Fruit fly (Drosophila melanogaster) whole organism: Measurements from ENCODE around the gene CG31087.

Experiments used
- CG8478 ChIP-seq: fragments of >200 bp; optimal IDR thresholded peaks from 2 replicates; lab custom pipeline; 2018; ENCODE audit warnings: inconsistent platforms
- Dll ChIP-seq: fragments of >200 bp; optimal IDR thresholded peaks from 2 replicates; lab custom pipeline; 2017
- EcR ChIP-seq, 2 experiments: fragments of >200 bp; optimal IDR thresholded peaks; 2 replicates each; lab custom pipeline; 2017; ENCODE audit warnings: missing biosample characterization in 2 of 2, missing genetic modification characterization in 2 of 2, missing genetic modification reagents in 2 of 2
- pan ChIP-seq: fragments of >200 bp; optimal IDR thresholded peaks from 2 replicates; lab custom pipeline; 2017
- psq ChIP-seq: fragments of >200 bp; optimal IDR thresholded peaks from 2 replicates; lab custom pipeline; 2017
- usp ChIP-seq: fragments of >200 bp; optimal IDR thresholded peaks from 2 replicates; lab custom pipeline; 2017; ENCODE audit warnings: missing biosample characterization, missing genetic modification characterization, mixed read lengths

The CG31087 gene

DNA sequence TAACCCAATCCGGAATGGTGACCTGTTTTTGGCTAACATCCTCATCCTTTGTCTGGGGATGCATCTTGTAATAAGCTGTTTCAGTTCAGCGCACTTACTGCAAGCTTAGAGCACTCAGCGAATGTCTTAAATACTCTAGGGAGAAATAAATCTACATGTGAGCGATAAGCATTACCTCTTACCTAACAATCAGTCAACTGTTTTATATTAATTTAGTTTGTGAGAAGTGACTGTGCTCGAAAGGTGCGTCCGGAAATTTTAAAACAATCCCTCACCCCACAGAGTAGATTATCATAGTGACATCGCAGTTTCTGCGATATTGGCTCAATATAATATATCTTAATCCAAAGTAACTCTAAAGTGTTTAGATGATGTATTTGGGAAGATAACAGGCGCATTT lies 4.4 kb upstream of the CG31087 start, which contains the start of gene CG10553:
Gene CG10553, minus strand, starts transcription at position 101 of the 400 bp plus-strand sequence.
- no peak for TF ChIP-seq Dll (lab: Kevin White, UChicago)
- no peak for TF ChIP-seq CG8478 (lab: Kevin White, UChicago)
- TF ChIP-seq usp (GFP tag; lab: Kevin White, UChicago): no peak
- no peak for TF ChIP-seq EcR (GFP tag; optimal IDR thresholded peaks at IDR 0.05; lab: Kevin White, UChicago)
- TF ChIP-seq pan (lab: Kevin White, UChicago): no peak
- TF ChIP-seq psq (lab: Kevin White, UChicago): no peak

DNA sequence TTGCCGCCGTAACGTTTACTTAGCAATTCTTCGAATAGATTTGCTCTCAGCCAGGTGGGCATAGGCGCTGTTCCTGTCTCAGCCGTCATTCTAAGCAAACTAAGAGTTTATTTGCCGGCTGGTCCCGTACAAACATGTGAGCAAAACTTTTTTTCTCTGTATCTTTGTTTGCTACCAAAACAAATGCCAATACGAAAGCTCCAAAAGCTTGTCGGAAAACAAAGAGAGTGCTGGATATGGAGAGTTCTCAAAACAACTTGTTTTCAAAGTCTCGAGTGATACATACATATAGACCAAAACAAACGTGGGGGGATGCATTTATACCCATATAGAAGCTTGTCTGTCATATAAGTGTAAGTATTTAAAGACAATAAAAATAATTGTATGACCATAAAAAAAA lies 2.4 kb upstream of the CG31087 start, which contains the start of gene CG10559:
Gene CG10559, minus strand, starts transcription at position 101 of the 400 bp plus-strand sequence.
- TF ChIP-seq CG8478 (lab: Kevin White, UChicago): no peak
- no peak for TF ChIP-seq psq (lab: Kevin White, UChicago)
- no peak for TF ChIP-seq Dll (lab: Kevin White, UChicago)
- no peak for TF ChIP-seq EcR (GFP tag; optimal IDR thresholded peaks at IDR 0.05; lab: Kevin White, UChicago)
- no peak for TF ChIP-seq pan (lab: Kevin White, UChicago)
- no peak for TF ChIP-seq usp (GFP tag; lab: Kevin White, UChicago)

DNA sequence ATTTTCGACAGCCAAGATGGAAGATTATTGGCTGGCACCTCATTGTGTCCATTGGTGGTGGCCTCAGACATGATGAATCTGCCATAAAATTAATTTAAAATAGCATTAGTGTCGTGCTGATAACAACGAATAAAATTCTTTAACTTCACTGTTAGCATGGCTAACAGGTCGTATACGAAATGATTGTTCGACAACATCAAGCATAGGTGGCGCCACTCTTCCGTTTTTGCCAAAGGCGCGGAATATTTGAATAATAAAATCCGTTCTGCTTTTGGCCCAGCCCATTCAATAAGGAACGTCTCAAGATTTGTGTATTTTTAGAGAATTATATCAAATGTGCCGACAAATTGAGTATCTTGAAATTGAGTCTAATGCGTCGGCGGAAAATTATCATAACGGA lies 1.1 kb downstream of the CG31087 start:
- TF ChIP-seq EcR (GFP tag; optimal IDR thresholded peaks at IDR 0.05; lab: Kevin White, UChicago): no peak
- TF ChIP-seq psq (lab: Kevin White, UChicago): no peak
- no peak for TF ChIP-seq pan (lab: Kevin White, UChicago)
- TF ChIP-seq CG8478 (lab: Kevin White, UChicago): no peak

DNA sequence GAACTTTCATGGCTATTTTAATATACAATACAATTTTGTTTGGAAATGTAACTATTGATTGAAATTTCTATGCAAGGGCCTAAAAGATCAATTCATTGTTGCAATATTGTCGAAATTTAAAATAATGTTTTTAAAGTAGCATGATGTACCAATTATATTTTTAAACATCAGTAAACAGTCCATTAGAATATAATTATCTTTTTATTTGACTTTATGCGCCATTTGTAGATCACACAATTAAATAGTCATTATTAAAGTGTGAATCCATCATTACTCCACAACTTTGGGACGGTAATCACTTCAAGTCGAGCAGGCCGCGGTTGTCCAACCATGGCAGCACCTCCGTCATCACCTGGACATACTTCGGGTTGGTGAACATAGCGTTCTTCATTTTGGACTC lies 2.8 kb downstream of the CG31087 start, which contains the start of gene CG31099:
Gene CG31099, minus strand, starts transcription at position 101 of the 400 bp plus-strand sequence.
- TF ChIP-seq pan (lab: Kevin White, UChicago): no peak
- no peak for TF ChIP-seq Dll (lab: Kevin White, UChicago)
- no peak for TF ChIP-seq EcR (GFP tag; optimal IDR thresholded peaks at IDR 0.05; lab: Kevin White, UChicago)
- TF ChIP-seq CG8478 (lab: Kevin White, UChicago): no peak
- TF ChIP-seq psq (lab: Kevin White, UChicago): no peak
- TF ChIP-seq usp (GFP tag; lab: Kevin White, UChicago): no peak

DNA sequence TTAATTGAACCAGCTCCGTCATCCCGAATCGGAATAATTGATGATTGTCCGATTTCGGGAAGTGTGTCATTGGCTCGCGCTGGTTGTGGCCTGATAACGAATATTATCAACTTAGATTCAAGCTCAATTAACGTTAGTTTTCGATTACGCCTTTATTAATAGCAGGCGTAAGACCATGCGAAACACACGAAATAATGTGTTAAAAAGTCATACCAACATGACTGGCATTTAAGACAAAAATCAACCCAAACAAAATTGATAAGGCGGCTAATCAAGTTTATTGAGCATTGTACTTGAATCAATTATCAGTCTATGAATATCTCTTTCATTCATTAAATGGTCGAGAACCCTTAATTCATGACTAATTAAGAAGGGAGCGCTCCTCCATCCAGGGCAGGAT lies 4.5 kb downstream of the CG31087 start:
- TF ChIP-seq pan (lab: Kevin White, UChicago) (no peak), CG8478 (lab: Kevin White, UChicago) (no peak), Dll (lab: Kevin White, UChicago) (no peak), usp (GFP tag; lab: Kevin White, UChicago) (no peak), psq (lab: Kevin White, UChicago) (no peak), EcR (GFP tag; optimal IDR thresholded peaks at IDR 0.05; lab: Kevin White, UChicago) (no peak)

DNA sequence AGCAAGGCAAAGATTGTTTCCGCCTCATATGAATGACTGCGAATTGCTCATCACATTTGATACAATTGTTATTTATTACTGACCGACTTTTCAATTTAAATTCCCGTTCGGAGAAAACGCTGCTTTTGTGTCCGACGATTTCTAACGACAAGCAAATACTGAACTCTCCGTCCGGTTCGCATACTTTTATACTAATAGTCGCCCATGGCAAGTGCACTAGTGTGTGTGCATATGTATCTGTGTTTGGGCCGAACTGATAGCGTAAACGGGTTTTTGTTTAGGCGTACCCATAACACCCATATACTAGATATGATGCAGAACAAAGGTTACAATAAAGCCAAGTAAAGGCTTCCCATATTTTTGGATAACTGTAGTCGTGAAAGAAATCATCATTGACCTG lies 5.4 kb downstream of the CG31087 start, which contains the start of gene CG10550:
Gene CG10550, minus strand, starts transcription at position 164 of the 400 bp plus-strand sequence.
- TF ChIP-seq pan (lab: Kevin White, UChicago) (no peak), psq (lab: Kevin White, UChicago) (no peak), Dll (lab: Kevin White, UChicago) (no peak), CG8478 (lab: Kevin White, UChicago) (no peak), EcR (GFP tag; optimal IDR thresholded peaks at IDR 0.05; lab: Kevin White, UChicago) (no peak), usp (GFP tag; lab: Kevin White, UChicago) (no peak)

DNA sequence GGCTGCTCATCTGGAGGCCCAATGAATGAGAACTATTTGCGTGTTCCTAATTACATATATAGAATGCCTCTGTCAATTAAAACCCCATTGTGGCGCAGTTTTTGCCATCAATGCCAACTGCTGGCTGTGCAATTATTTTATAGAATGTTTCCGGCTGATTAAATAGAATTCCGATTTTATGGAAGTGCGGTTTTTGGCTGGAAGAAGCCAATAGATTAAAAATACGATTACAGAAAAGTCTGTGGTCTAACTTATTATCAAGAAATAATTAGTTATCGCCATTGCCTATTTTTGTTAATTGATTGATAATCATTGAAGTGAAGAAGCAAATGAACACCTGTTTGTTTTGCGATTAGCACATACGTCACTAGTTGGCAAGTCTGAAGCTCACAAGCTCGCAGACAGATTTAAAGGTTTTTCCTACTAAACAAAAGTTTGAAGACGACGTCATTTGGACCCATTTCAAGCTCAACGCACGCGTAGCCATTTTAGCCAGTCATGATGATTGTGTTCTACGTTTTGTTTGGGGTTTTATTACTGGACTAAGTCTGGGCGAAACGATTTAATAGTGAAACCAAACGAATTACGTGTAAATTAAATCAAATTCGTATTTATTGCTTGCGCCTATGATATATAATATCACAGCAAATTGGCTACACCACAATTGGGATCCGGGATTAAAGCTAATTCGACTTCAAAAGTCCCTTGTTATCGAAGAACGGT lies 7.7 kb downstream of the CG31087 start:
- TF ChIP-seq usp (GFP tag; lab: Kevin White, UChicago) (no peak), EcR (GFP tag; optimal IDR thresholded peaks at IDR 0.05; lab: Kevin White, UChicago) (no peak), pan (lab: Kevin White, UChicago) (no peak), psq (lab: Kevin White, UChicago) (no peak), CG8478 (lab: Kevin White, UChicago) (no peak), Dll (lab: Kevin White, UChicago) (no peak)

DNA sequence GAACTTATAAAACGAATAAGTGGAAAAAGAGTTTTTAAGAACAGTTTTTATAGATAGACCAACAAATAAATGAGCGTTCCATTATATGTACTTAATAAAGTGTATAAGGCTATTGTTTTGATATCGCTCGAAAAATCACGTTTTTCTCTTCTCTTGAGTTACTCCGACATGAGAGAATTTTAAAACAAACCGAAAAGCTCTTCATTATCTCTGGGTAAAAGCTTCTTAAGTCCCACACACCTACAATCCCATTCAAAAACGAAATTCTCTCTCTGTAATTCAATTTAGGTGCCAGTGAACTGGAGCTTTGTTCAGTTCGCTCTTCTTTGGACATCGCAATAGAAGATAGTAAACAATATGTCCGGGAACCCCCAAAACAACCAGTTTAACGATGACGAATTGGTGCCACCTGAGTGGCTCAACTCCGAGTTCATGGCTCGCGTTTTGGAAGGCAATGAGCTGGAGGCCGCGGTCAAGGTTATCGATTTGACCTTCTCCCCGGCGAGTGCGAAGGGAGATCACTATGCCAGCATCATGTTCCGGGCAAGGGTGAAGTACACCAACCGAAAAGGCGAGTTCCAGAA lies 9.7 kb downstream of the CG31087 start, which contains the start of gene CG31436:
Gene CG31436, plus strand, starts transcription at position 281 of the 584 bp plus-strand sequence.
- no peak for TF ChIP-seq CG8478 (lab: Kevin White, UChicago)

DNA sequence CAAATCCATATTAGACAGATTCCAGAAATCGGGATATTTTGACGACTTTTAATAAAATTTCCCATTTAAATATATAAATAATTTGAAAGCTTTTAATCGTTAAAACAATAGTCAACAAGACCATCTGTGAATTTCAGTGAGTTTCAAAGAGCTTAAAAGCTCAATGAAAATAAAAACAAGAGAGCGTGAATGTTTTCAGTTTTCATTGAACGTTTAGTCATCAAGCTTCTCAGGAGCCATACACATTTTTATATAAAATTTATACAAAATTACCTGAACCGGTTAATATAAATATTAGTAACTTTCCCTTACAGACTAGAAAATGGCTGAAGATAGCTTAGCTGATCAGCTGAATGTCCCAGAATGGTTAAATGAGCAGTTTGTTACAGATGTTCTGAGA lies 11.4 kb downstream of the CG31087 start, which contains the start of gene CG31370:
Gene CG31370, plus strand, starts transcription at position 226 of the 400 bp plus-strand sequence.
- TF ChIP-seq usp (GFP tag; lab: Kevin White, UChicago): no peak
- no peak for TF ChIP-seq Dll (lab: Kevin White, UChicago)
- no peak for TF ChIP-seq psq (lab: Kevin White, UChicago)
- no peak for TF ChIP-seq CG8478 (lab: Kevin White, UChicago)
- TF ChIP-seq EcR (GFP tag; optimal IDR thresholded peaks at IDR 0.05; lab: Kevin White, UChicago): no peak

DNA sequence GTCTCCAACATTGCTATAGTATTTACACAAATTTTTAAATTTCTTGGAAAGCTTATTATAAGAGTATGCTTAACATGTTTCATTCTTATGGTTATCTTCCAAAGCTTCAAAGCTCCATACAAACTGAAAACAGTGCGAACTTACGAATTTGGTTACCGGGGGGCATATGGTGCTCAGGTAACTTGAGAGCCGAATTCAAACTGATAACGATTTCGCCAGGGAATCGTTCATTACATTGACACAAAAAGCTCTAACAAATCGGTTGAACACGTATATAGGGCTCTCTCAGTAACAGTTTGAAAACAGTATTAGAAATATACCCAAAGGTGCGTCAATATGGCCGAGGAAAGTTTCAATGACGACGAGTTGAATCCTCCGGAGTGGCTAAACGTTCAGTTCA lies 13.1 kb downstream of the CG31087 start, which contains the start of gene CG13659:
Gene CG13659, plus strand, starts transcription at position 317 of the 400 bp plus-strand sequence.
- TF ChIP-seq usp (GFP tag; lab: Kevin White, UChicago) (no peak), EcR (GFP tag; optimal IDR thresholded peaks at IDR 0.05; lab: Kevin White, UChicago) (no peak), Dll (lab: Kevin White, UChicago) (no peak), CG8478 (lab: Kevin White, UChicago) (no peak), psq (lab: Kevin White, UChicago) (no peak), pan (lab: Kevin White, UChicago) (no peak)

DNA sequence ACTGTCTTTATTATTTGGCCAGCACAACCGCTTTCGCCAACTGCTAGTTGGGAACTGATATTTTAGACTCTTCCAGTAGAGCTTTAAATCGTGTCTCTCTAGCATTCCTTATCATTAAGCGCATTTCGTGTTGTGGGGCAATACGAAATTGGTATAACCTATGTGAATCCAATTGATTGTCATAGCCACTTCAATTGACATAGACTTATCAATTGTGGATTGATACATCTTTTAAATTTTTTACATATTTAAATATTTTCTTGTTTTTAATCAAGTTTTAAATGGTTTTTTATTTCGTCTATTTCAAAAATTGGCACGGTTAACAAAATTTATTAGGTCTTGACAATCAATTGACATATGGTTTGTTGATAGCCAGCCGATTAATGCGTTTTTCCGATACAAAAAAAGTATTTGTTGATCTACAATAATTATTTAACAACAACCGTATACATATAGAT lies 14.1 kb downstream of the CG31087 start, which contains the start of gene CG31288:
Gene CG31288, minus strand, starts transcription at position 51 of the 458 bp plus-strand sequence.
- TF ChIP-seq CG8478 (lab: Kevin White, UChicago) (no peak), Dll (lab: Kevin White, UChicago) (no peak), pan (lab: Kevin White, UChicago) (no peak), psq (lab: Kevin White, UChicago) (no peak), usp (GFP tag; lab: Kevin White, UChicago) (no peak), EcR (GFP tag; optimal IDR thresholded peaks at IDR 0.05; lab: Kevin White, UChicago) (no peak)
